Worm (Caenorhabditis elegans): ENCODE measurements around the gene clec-252.
"Not testable (repeated sequence)": the region's sequence is repeated elsewhere in the genome, so short reads cannot be mapped to it uniquely, and the experiment has no call there.

clec-252 gene

DNA sequence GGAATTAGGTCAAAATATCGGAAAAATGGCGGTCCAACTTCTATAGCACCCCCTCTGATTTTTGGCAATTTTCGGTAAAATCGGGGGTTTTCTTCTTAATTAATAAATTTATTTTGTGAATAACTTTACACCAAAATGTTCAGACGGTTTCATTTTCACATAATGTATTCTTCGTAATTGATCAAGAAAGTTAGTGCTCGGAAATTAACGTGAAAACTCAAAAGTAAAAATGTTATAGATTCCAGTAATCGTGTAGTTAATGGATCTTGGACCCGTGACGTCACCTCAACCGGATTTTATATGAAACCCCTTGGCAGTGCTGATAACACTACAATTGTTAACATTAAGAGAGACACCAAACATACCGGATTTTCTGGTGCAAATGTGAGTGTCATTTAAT is 13.4 kb upstream of the clec-252 start, which contains the start of gene F11D11.22:
TSS of gene F11D11.22 (plus strand) at position 301 of the 400 bp plus-strand sequence.
- not testable (repeated sequence) for TF ChIP-seq nhr-237 (tag; optimal IDR thresholded peaks at IDR 0.05); lin-38 (GFP tag; IDR thresholded peaks at IDR 0.05); Y5F2A.4 (GFP tag; optimal IDR thresholded peaks at IDR 0.05)

DNA sequence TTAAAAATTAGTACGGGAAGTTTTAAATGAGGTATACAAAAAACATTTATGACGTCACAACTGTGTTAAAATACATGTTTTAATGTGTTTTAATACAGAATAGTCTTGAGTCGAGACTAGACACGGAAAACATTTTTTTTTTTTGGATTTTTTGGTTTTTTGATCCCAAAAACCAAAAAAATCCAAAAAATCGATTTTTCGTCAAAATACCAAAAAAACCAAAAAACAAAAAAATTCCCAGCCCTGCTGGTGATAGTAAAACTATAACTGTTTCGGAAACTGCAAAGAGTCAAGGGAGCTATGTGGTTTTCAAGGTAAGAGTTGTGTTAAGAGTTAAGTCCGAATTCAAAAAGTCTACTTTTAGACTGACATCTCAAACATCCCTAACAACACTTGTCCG is 12.5 kb upstream of the clec-252 start, which contains the start of gene F11D11.4:
TSS of gene F11D11.4 (plus strand) at position 301 of the 400 bp plus-strand sequence.
- TF ChIP-seq mxl-2 (GFP tag; conservative IDR thresholded peaks at IDR 0.05): no peak

ce11 chrV:18760174-18760573 is 11.5 kb upstream of the clec-252 start, which contains the start of gene F11D11.3:
F11D11.3 (minus strand) TSS chrV:18760274.
- TF ChIP-seq F44E2.7 (GFP tag; IDR thresholded peaks at IDR 0.05) (no peak), T26A8.4 (GFP tag; IDR thresholded peaks at IDR 0.05) (no peak), unc-39 (tag; optimal IDR thresholded peaks at IDR 0.05) (no peak), hlh-11 (tag; optimal IDR thresholded peaks at IDR 0.05) (no peak), skn-1 (tag; optimal IDR thresholded peaks at IDR 0.05) (no peak), mdt-29 (GFP tag; IDR thresholded peaks at IDR 0.05) (no peak), pha-4 (GFP tag; IDR thresholded peaks at IDR 0.05) (no peak), pha-4 (tag; optimal IDR thresholded peaks at IDR 0.05) (no peak)

ce11 chrV:18754328-18754727 is 5.7 kb upstream of the clec-252 start, which contains the start of gene clec-254:
clec-254 (minus strand) TSS chrV:18754428.
- TF ChIP-seq rbr-2 (tag; optimal IDR thresholded peaks at IDR 0.05); spr-3 (GFP tag; optimal IDR thresholded peaks at IDR 0.05); nhr-11 (tag; optimal IDR thresholded peaks at IDR 0.05): not testable (repeated sequence)

- TF ChIP-seq dve-1 (tag; optimal IDR thresholded peaks at IDR 0.05; ENCODE audit: insufficient read depth): no peak
- TF ChIP-seq tra-1 (GFP tag; IDR thresholded peaks at IDR 0.05): no peak
- TF ChIP-seq hif-1 (tag; optimal IDR thresholded peaks at IDR 0.05): no peak
- no peak for TF ChIP-seq ceh-82 (tag; optimal IDR thresholded peaks at IDR 0.05)
- no peak for TF ChIP-seq daf-8 (GFP tag; IDR thresholded peaks at IDR 0.05)
- TF ChIP-seq lin-13 (GFP tag; optimal IDR thresholded peaks at IDR 0.05): no peak
- TF ChIP-seq snpc-4 (tag; optimal IDR thresholded peaks at IDR 0.05): no peak
- TF ChIP-seq nhr-11 (tag; optimal IDR thresholded peaks at IDR 0.05): no peak
- TF ChIP-seq madf-5 (GFP tag; IDR thresholded peaks at IDR 0.05): no peak
- no peak for TF ChIP-seq daf-19 (GFP tag; conservative IDR thresholded peaks at IDR 0.05)
- no peak for TF ChIP-seq ztf-11 (tag; optimal IDR thresholded peaks at IDR 0.05)
- TF ChIP-seq egl-27 (tag; optimal IDR thresholded peaks at IDR 0.05): no peak
- TF ChIP-seq F10B5.3 (tag; optimal IDR thresholded peaks at IDR 0.05): no peak
- no peak for TF ChIP-seq dmd-9 (GFP tag; IDR thresholded peaks at IDR 0.05)
- no peak for TF ChIP-seq ztf-7 (tag; optimal IDR thresholded peaks at IDR 0.05)
- TF ChIP-seq hlh-30 (tag; optimal IDR thresholded peaks at IDR 0.05; ENCODE audit: insufficient read depth): no peak
- TF ChIP-seq ceh-62 (tag; optimal IDR thresholded peaks at IDR 0.05): no peak
- no peak for TF ChIP-seq lin-15B (tag; optimal IDR thresholded peaks at IDR 0.05)
- no peak for TF ChIP-seq lin-38 (GFP tag; IDR thresholded peaks at IDR 0.05)
- TF ChIP-seq lin-39 (tag; optimal IDR thresholded peaks at IDR 0.05): no peak
These were observed 4.4 kb upstream of the clec-252 start, which contains the start of gene F11D11.6 for ce11 chrV:18753036-18753435. F11D11.6 (minus strand) TSS chrV:18753136.

- TF ChIP-seq fkh-10 (GFP tag; optimal IDR thresholded peaks at IDR 0.05): no peak
- TF ChIP-seq egl-27 (tag; optimal IDR thresholded peaks at IDR 0.05): no peak
- peak in 1 of 2 experiments; percentile 17 for TF ChIP-seq unc-62 (GFP tag; optimal IDR thresholded peaks at IDR 0.05 in 1 of 2)
- TF ChIP-seq unc-62 (tag; optimal IDR thresholded peaks at IDR 0.05): no peak
These were observed 1.8 kb upstream of the clec-252 start, which contains the start of the genes F11D11.21 and F11D11.12 for ce11 chrV:18750445-18750844. F11D11.21 (minus strand) TSS chrV:18750545. F11D11.12 (minus strand) TSS chrV:18750682.
